Worm (Caenorhabditis elegans) whole organism, L4 larva: ENCODE data around the gene K02E10.7.
A peak's percentile ranks its signal among the peaks of the same experiment; 100 is the strongest.

ENCODE experiments used
- R02D3.7 ChIP-seq: fragments of 150-350 bp; sonication (generic microtip); optimal IDR thresholded peaks from 3 replicates; lab custom pipeline; 2014; ENCODE audit warnings: missing biosample characterization, missing genetic modification characterization
- aha-1 ChIP-seq: fragments of 150-350 bp; peaks from one replicate; lab custom pipeline; 2014; ENCODE audit warnings: missing biosample characterization, missing genetic modification characterization
- attf-4 ChIP-seq: sonication (generic microtip); optimal IDR thresholded peaks from 3 replicates; lab custom pipeline; 2017; ENCODE audit warnings: missing biosample characterization, missing genetic modification characterization
- ces-1 ChIP-seq: fragments of 150-350 bp; sonication (generic microtip); optimal IDR thresholded peaks from 4 replicates; lab custom pipeline; 2014; ENCODE audit warnings: missing biosample characterization, missing genetic modification reagents, missing genetic modification characterization
- ctbp-1 ChIP-seq: fragments of 200-800 bp; sonication (Bioruptor generic); IDR thresholded peaks from 2 replicates; pipeline ENCODE4 v1.3.6; 2022; ENCODE audit warnings: missing genetic modification reagents, missing genetic modification characterization, missing compliant biosample characterization
- daf-12 ChIP-seq: fragments of 150-350 bp; optimal IDR thresholded peaks from 2 replicates; lab custom pipeline; 2014; ENCODE audit warnings: missing biosample characterization, missing genetic modification reagents, missing genetic modification characterization
- daf-16 ChIP-seq, 3 experiments: sonication (generic microtip); optimal IDR thresholded peaks; 2 replicates each; lab custom pipeline; 2016 to 2017; ENCODE audit warnings: missing genetic modification characterization in 3 of 3, missing genetic modification reagents in 3 of 3, mild to moderate bottlenecking in 2 of 3, missing compliant biosample characterization in 2 of 3, missing biosample characterization in 1 of 3, moderate library complexity in 1 of 3
- daf-19 ChIP-seq: fragments of 200-800 bp; sonication (Bioruptor generic); conservative IDR thresholded peaks from 2 replicates; pipeline ENCODE4 v1.3.6; 2022; ENCODE audit warnings: missing genetic modification characterization, missing compliant biosample characterization
- daf-8 ChIP-seq: fragments of 200-800 bp; sonication (Bioruptor generic); IDR thresholded peaks from 2 replicates; pipeline ENCODE4 v1.3.6; 2022; ENCODE audit warnings: missing genetic modification characterization, missing compliant biosample characterization
- dmd-6 ChIP-seq: fragments of 200-800 bp; sonication (Bioruptor generic); IDR thresholded peaks from 2 replicates; pipeline ENCODE4 v1.3.6; 2022; ENCODE audit warnings: missing genetic modification reagents, missing genetic modification characterization, missing compliant biosample characterization
- dmd-9 ChIP-seq: fragments of 200-800 bp; sonication (Bioruptor generic); IDR thresholded peaks from 2 replicates; pipeline ENCODE4 v1.3.6; 2022; ENCODE audit warnings: missing genetic modification reagents, missing genetic modification characterization, missing compliant biosample characterization
- duxl-1 ChIP-seq: sonication (generic microtip); optimal IDR thresholded peaks from 2 replicates; lab custom pipeline; 2016; ENCODE audit warnings: mild to moderate bottlenecking, missing genetic modification characterization, moderate library complexity, missing compliant biosample characterization; ENCODE audit not compliant: poor library complexity
- dve-1 ChIP-seq: sonication (generic microtip); optimal IDR thresholded peaks from 2 replicates; lab custom pipeline; 2017; ENCODE audit warnings: antibody characterized with exemption, mild to moderate bottlenecking, missing genetic modification characterization, missing compliant biosample characterization; ENCODE audit not compliant: insufficient read depth
- egl-43 ChIP-seq: fragments of 200-800 bp; sonication (Bioruptor generic); IDR thresholded peaks from 2 replicates; pipeline ENCODE4 v1.3.6; 2022; ENCODE audit warnings: missing genetic modification reagents, missing genetic modification characterization, missing compliant biosample characterization
- fkh-10 ChIP-seq: fragments of 150-350 bp; optimal IDR thresholded peaks from 2 replicates; lab custom pipeline; 2014; ENCODE audit warnings: missing biosample characterization, missing genetic modification reagents, missing genetic modification characterization
- fos-1 ChIP-seq: fragments of 150-350 bp; optimal IDR thresholded peaks from 2 replicates; lab custom pipeline; 2014; ENCODE audit warnings: missing biosample characterization, missing genetic modification characterization
- hif-1 ChIP-seq, 2 experiments: sonication (generic microtip); optimal IDR thresholded peaks; 2 replicates each; lab custom pipeline; 2016 to 2017; ENCODE audit warnings: missing compliant biosample characterization in 2 of 2, missing genetic modification characterization in 2 of 2, missing genetic modification reagents in 2 of 2, missing genotype in 2 of 2, mild to moderate bottlenecking in 1 of 2
- hlh-11 ChIP-seq: fragments of 200-800 bp; sonication (Bioruptor generic); optimal IDR thresholded peaks from 2 replicates; lab custom pipeline; 2018; ENCODE audit warnings: mild to moderate bottlenecking, missing genetic modification characterization, missing compliant biosample characterization
- hlh-30 ChIP-seq: sonication (generic microtip); optimal IDR thresholded peaks from 2 replicates; lab custom pipeline; 2017; ENCODE audit warnings: antibody characterized with exemption, mild to moderate bottlenecking, missing genetic modification characterization, missing compliant biosample characterization; ENCODE audit not compliant: insufficient read depth
- hmg-1.1 ChIP-seq: fragments of 200-800 bp; sonication (Bioruptor generic); IDR thresholded peaks from 2 replicates; pipeline ENCODE4 v1.3.6; 2022; ENCODE audit warnings: missing genetic modification reagents, missing genetic modification characterization, missing compliant biosample characterization
- jun-1 ChIP-seq: fragments of 150-350 bp; optimal IDR thresholded peaks from 2 replicates; lab custom pipeline; 2014; ENCODE audit warnings: missing biosample characterization, missing genetic modification reagents, missing genetic modification characterization
- lin-15B ChIP-seq: fragments of 150-350 bp; sonication (generic microtip); optimal IDR thresholded peaks from 3 replicates; lab custom pipeline; 2014; ENCODE audit warnings: missing biosample characterization, missing genetic modification characterization
- lsy-2 ChIP-seq, 2 experiments: fragments of 150-350 bp in 1 of 2; sonication (generic microtip) in 1 of 2; optimal IDR thresholded peaks; 2 replicates each; lab custom pipeline; 2014 to 2017; ENCODE audit warnings: missing biosample characterization in 2 of 2, missing genetic modification characterization in 2 of 2
- mdl-1 ChIP-seq, 2 experiments: fragments of 150-350 bp in 1 of 2; sonication (generic microtip) in 1 of 2; optimal IDR thresholded peaks; 2 replicates each; lab custom pipeline; 2014 to 2017; ENCODE audit warnings: missing biosample characterization in 2 of 2, missing genetic modification characterization in 2 of 2
- mep-1 ChIP-seq: fragments of 150-350 bp; sonication (generic microtip); optimal IDR thresholded peaks from 3 replicates; lab custom pipeline; 2014; ENCODE audit warnings: missing biosample characterization, missing genetic modification characterization
- mes-2 ChIP-seq: sonication (generic microtip); optimal IDR thresholded peaks from 2 replicates; lab custom pipeline; 2016; ENCODE audit warnings: missing genotype, mild to moderate bottlenecking, missing genetic modification characterization, missing compliant biosample characterization; ENCODE audit not compliant: poor library complexity, severe bottlenecking
- mxl-3 ChIP-seq: fragments of 200-800 bp; sonication (Bioruptor generic); optimal IDR thresholded peaks from 2 replicates; lab custom pipeline; 2018; ENCODE audit warnings: mild to moderate bottlenecking, missing genetic modification characterization, missing compliant biosample characterization
- nhr-10 ChIP-seq: fragments of 150-350 bp; optimal IDR thresholded peaks from 2 replicates; lab custom pipeline; 2014; ENCODE audit warnings: missing biosample characterization, missing genetic modification characterization
- nhr-11 ChIP-seq: fragments of 150-350 bp; optimal IDR thresholded peaks from 2 replicates; lab custom pipeline; 2014; ENCODE audit warnings: missing biosample characterization, missing genetic modification characterization
- nhr-237 ChIP-seq: sonication (generic microtip); optimal IDR thresholded peaks from 2 replicates; lab custom pipeline; 2017; ENCODE audit warnings: missing biosample characterization, missing genetic modification characterization
- nhr-25 ChIP-seq: sonication (generic microtip); optimal IDR thresholded peaks from 2 replicates; lab custom pipeline; 2017; ENCODE audit warnings: missing genetic modification characterization, mild to moderate bottlenecking, missing compliant biosample characterization, antibody characterized with exemption, moderate library complexity, borderline replicate concordance; ENCODE audit not compliant: insufficient read depth
- nhr-28 ChIP-seq: fragments of 150-350 bp; optimal IDR thresholded peaks from 2 replicates; lab custom pipeline; 2014; ENCODE audit warnings: missing biosample characterization, missing genetic modification characterization
- nhr-41 ChIP-seq: fragments of 200-800 bp; sonication (Bioruptor generic); IDR thresholded peaks from 2 replicates; pipeline ENCODE4 v1.3.6; 2022; ENCODE audit warnings: missing genetic modification reagents, missing genetic modification characterization, missing compliant biosample characterization
- nhr-6 ChIP-seq: fragments of 150-350 bp; optimal IDR thresholded peaks from 2 replicates; lab custom pipeline; 2014; ENCODE audit warnings: missing biosample characterization, missing genetic modification characterization
- pha-4 ChIP-seq, 2 experiments: fragments of 150-350 bp in 1 of 2; fragments of 200-800 bp in 1 of 2; sonication (Bioruptor generic) in 1 of 2; IDR thresholded peaks in 1 of 2; optimal IDR thresholded peaks in 1 of 2; 2 replicates each; pipeline versions ENCODE4 v1.3.6 to Lab custom; 2014 to 2022; ENCODE audit warnings: missing genetic modification characterization in 2 of 2, missing genetic modification reagents in 2 of 2, missing biosample characterization in 1 of 2, missing compliant biosample characterization in 1 of 2
- rbr-2 ChIP-seq: sonication (generic microtip); optimal IDR thresholded peaks from 2 replicates; lab custom pipeline; 2016; ENCODE audit warnings: missing genotype, missing genetic modification characterization, missing compliant biosample characterization
- unc-62 ChIP-seq, 3 experiments: fragments of 150-350 bp in 1 of 3; sonication (generic microtip); optimal IDR thresholded peaks in 2 of 3; peaks in 1 of 3; 1 replicate in 1 of 3; 2 replicates in 2 of 3; lab custom pipeline; 2014 to 2017; ENCODE audit warnings: missing biosample characterization in 3 of 3, missing genetic modification characterization in 3 of 3, missing genetic modification reagents in 3 of 3, missing genotype in 1 of 3
- zfp-3 ChIP-seq: fragments of 200-800 bp; sonication (Bioruptor generic); conservative IDR thresholded peaks from 2 replicates; pipeline ENCODE4 v1.3.6; 2022; ENCODE audit warnings: missing genetic modification reagents, missing genetic modification characterization, missing compliant biosample characterization
- ztf-11 ChIP-seq: fragments of 150-350 bp; optimal IDR thresholded peaks from 2 replicates; lab custom pipeline; 2014; ENCODE audit warnings: missing biosample characterization, missing genetic modification characterization

K02E10.7 gene

ce11 chrX:2495865-2496314, 12.5 kb downstream of the K02E10.7 start, which contains the start of gene rabr-1:
rabr-1 (plus strand) TSS chrX:2496180.
- TF ChIP-seq unc-62 (GFP tag; optimal IDR thresholded peaks at IDR 0.05 in 1 of 2; lab: Kevin White, UChicago): peak in 1 of 2 experiments; percentile 98
- TF ChIP-seq unc-62 (tag; optimal IDR thresholded peaks at IDR 0.05; lab: Kevin White, UChicago): no peak
- no peak for TF ChIP-seq dmd-9
- no peak for TF ChIP-seq lsy-2 (tag; optimal IDR thresholded peaks at IDR 0.05; lab: Kevin White, UChicago)
- no peak for TF ChIP-seq daf-12 (tag; lab: Kevin White, UChicago)
- TF ChIP-seq attf-4 (tag; lab: Kevin White, UChicago): no peak
- 0 out of 2 replicates have a peak, but pooled peaks have one; percentile 49 for TF ChIP-seq egl-43 (GFP tag; lab: Robert Waterston, UW)
- TF ChIP-seq mes-2: no peak
- no peak for TF ChIP-seq daf-8
- TF ChIP-seq daf-16 (GFP tag; optimal IDR thresholded peaks at IDR 0.05; lab: Kevin White, UChicago): no peak
- TF ChIP-seq daf-16 (tag; optimal IDR thresholded peaks at IDR 0.05; lab: Kevin White, UChicago): peak; percentile 8
- no peak for TF ChIP-seq nhr-237 (tag; lab: Kevin White, UChicago)
- peak; percentile 36 for TF ChIP-seq nhr-25 (tag; lab: Kevin White, UChicago)
- peak in 1 of 2 experiments; percentile 31 for TF ChIP-seq mdl-1 (tag; optimal IDR thresholded peaks at IDR 0.05; lab: Kevin White, UChicago)
- peak; percentile 42 for TF ChIP-seq dve-1 (tag; lab: Kevin White, UChicago)
- 0 out of 2 replicates have a peak, but pooled peaks have one; percentile 48 for TF ChIP-seq nhr-41
- peak; percentile 54; the same call in 1 of the 2 replicates for TF ChIP-seq hmg-1.1 (GFP tag; lab: Robert Waterston, UW)
- no peak for TF ChIP-seq lin-15B (tag; lab: Kevin White, UChicago)
- TF ChIP-seq hlh-30 (tag; lab: Kevin White, UChicago): peak; percentile 41
- TF ChIP-seq nhr-28 (tag; lab: Kevin White, UChicago): peak; percentile 82
- peak; percentile 96 for TF ChIP-seq aha-1
- TF ChIP-seq duxl-1: peak; percentile 13
- peak; percentile 66 for TF ChIP-seq mep-1 (tag; lab: Kevin White, UChicago)
- TF ChIP-seq zfp-3: no peak
- TF ChIP-seq hlh-11 (tag; lab: Kevin White, UChicago): peak; percentile 64
- TF ChIP-seq ctbp-1 (GFP tag; lab: Robert Waterston, UW): peak; percentile 64; the same call in 1 of the 2 replicates
- peak; percentile 59 for TF ChIP-seq mxl-3
- TF ChIP-seq hif-1 (tag; optimal IDR thresholded peaks at IDR 0.05; lab: Kevin White, UChicago): no peak
- no peak for TF ChIP-seq daf-19
- TF ChIP-seq rbr-2: peak; percentile 8
- peak; percentile 38 for TF ChIP-seq nhr-10 (tag; lab: Kevin White, UChicago)
- no peak for TF ChIP-seq R02D3.7 (tag; lab: Kevin White, UChicago)
- TF ChIP-seq fos-1 (tag; lab: Kevin White, UChicago): no peak
- peak; percentile 38; the same call in 1 of the 2 replicates for TF ChIP-seq dmd-6
- TF ChIP-seq nhr-11 (tag; lab: Kevin White, UChicago): peak; percentile 30
- TF ChIP-seq pha-4 (GFP tag; IDR thresholded peaks at IDR 0.05; lab: Robert Waterston, UW): peak; percentile 33; the same call in 1 of the 2 replicates
- TF ChIP-seq pha-4 (tag; optimal IDR thresholded peaks at IDR 0.05; lab: Kevin White, UChicago): no peak

DNA sequence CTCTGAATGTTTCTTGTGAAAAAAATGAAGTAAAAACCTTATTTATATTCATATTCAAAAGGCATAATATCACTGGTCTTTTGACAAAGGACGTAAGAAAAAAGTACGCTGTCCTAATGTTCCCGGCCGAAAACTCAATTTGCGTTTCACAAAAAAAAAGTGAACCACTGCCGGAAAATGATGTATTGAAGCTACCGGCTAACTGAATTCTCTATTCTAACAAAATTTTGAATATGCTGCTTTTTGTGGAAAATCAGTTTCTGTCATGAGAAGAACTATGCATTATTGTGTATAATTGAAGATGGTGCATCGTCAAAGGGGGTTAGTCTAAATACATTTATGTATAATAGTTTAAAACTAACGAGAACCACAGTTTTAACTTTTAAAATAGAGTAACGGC, 14.1 kb downstream of the K02E10.7 start:
- no peak for TF ChIP-seq daf-19
- no peak for TF ChIP-seq nhr-6 (tag; lab: Kevin White, UChicago)
- TF ChIP-seq jun-1: no peak
- peak; percentile 62 for TF ChIP-seq ces-1 (GFP tag; lab: Kevin White, UChicago)
- no peak for TF ChIP-seq ztf-11 (tag; lab: Kevin White, UChicago)
- peak; percentile 46; the same call in 1 of the 2 replicates for TF ChIP-seq ctbp-1 (GFP tag; lab: Robert Waterston, UW)
- TF ChIP-seq fkh-10 (GFP tag; lab: Kevin White, UChicago): peak; percentile 81
